Fruit fly (Drosophila melanogaster): ENCODE measurements around the gene CG2116.
A peak's percentile ranks its signal among the peaks of the same experiment; 100 is the strongest.

CG2116 gene

dm6 chrX:8126149-8126548 lies 3.5 kb upstream of the CG2116 start (continued):
- TF ChIP-seq CG11695 (GFP tag; IDR thresholded peaks at IDR 0.05) (no peak), Sox100B (GFP tag; optimal IDR thresholded peaks at IDR 0.05) (peak; percentile 57), CG12942 (GFP tag; optimal IDR thresholded peaks at IDR 0.05) (no peak), CG6791 (GFP tag; IDR thresholded peaks at IDR 0.05; ENCODE audit: partially characterized antibody) (no peak), CG11504 (tag; optimal IDR thresholded peaks at IDR 0.05) (peak; percentile 77), Hmx (GFP tag; optimal IDR thresholded peaks at IDR 0.05) (no peak), Dip2 (GFP tag; IDR thresholded peaks at IDR 0.05) (no peak), maf-S (GFP tag; optimal IDR thresholded peaks at IDR 0.05) (peak; percentile 6), peb (GFP tag; IDR thresholded peaks at IDR 0.05) (0 out of 2 replicates have a peak, but pooled peaks have one; percentile 25), CG11247 (GFP tag; IDR thresholded peaks at IDR 0.05) (no peak), ewg (GFP tag; optimal IDR thresholded peaks at IDR 0.05) (peak; percentile 67), kah (GFP tag; optimal IDR thresholded peaks at IDR 0.05) (no peak), CG10959 (GFP tag; IDR thresholded peaks at IDR 0.05) (peak; percentile 45; the same call in 1 of the 2 replicates), CG6813 (GFP tag; optimal IDR thresholded peaks at IDR 0.05) (peak; percentile 43), onecut (GFP tag; IDR thresholded peaks at IDR 0.05) (0 out of 2 replicates have a peak, but pooled peaks have one; percentile 14), NC2β (GFP tag; optimal IDR thresholded peaks at IDR 0.05) (peak; percentile 46), tna (GFP tag; IDR thresholded peaks at IDR 0.05; ENCODE audit: partially characterized antibody) (no peak), bcd (GFP tag; optimal IDR thresholded peaks at IDR 0.05) (peak; percentile 18), abd-A (tag; optimal IDR thresholded peaks at IDR 0.05) (no peak), gce (GFP tag; IDR thresholded peaks at IDR 0.05) (peak; percentile 61; the same call in 1 of the 3 replicates), CG8359 (GFP tag; optimal IDR thresholded peaks at IDR 0.05; ENCODE audit: borderline replicate concordance) (no peak), bigmax (GFP tag; optimal IDR thresholded peaks at IDR 0.05) (no peak), CG10654 (GFP tag; optimal IDR thresholded peaks at IDR 0.05) (peak; percentile 30), HLH4C (GFP tag; IDR thresholded peaks at IDR 0.05; ENCODE audit: partially characterized antibody) (no peak), Bteb2 (GFP tag; optimal IDR thresholded peaks at IDR 0.05) (no peak), run (tag; optimal IDR thresholded peaks at IDR 0.05) (no peak), CG32767 (GFP tag; IDR thresholded peaks at IDR 0.05) (no peak), eve (GFP tag; optimal IDR thresholded peaks at IDR 0.05) (no peak), zfh2 (GFP tag; optimal IDR thresholded peaks at IDR 0.05) (no peak), Awh (GFP tag; IDR thresholded peaks at IDR 0.05) (peak; percentile 76), Drgx (GFP tag; IDR thresholded peaks at IDR 0.05) (no peak), CG18476 (GFP tag; optimal IDR thresholded peaks at IDR 0.05) (peak; percentile 57), Hr3 (GFP tag; optimal IDR thresholded peaks at IDR 0.05) (peak; percentile 52), Xbp1 (GFP tag; optimal IDR thresholded peaks at IDR 0.05) (peak; percentile 64), aop (GFP tag; IDR thresholded peaks at IDR 0.05) (no peak), wek (GFP tag; optimal IDR thresholded peaks at IDR 0.05) (no peak), bsh (GFP tag; optimal IDR thresholded peaks at IDR 0.05) (peak in 1 of 2 experiments; percentile 88), CG3726 (GFP tag; IDR thresholded peaks at IDR 0.05) (peak; percentile 54; the same call in 1 of the 3 replicates), inv (GFP tag; IDR thresholded peaks at IDR 0.05; ENCODE audit: partially characterized antibody) (no peak), CG17359 (tag; optimal IDR thresholded peaks at IDR 0.05) (peak; percentile 81), CG13624 (GFP tag; optimal IDR thresholded peaks at IDR 0.05) (no peak), CG3065 (GFP tag; optimal IDR thresholded peaks at IDR 0.05) (no peak), CG10565 (GFP tag; optimal IDR thresholded peaks at IDR 0.05) (no peak), Tbp (GFP tag; optimal IDR thresholded peaks at IDR 0.05) (no peak), HLH3B (GFP tag; IDR thresholded peaks at IDR 0.05) (peak; percentile 74), CG8765 (GFP tag; IDR thresholded peaks at IDR 0.05) (no peak), CG5180 (GFP tag; optimal IDR thresholded peaks at IDR 0.05) (peak; percentile 21), CG13287 (GFP tag; IDR thresholded peaks at IDR 0.05; ENCODE audit: partially characterized antibody) (no peak), danr (GFP tag; IDR thresholded peaks at IDR 0.05) (no peak), chinmo (GFP tag; IDR thresholded peaks at IDR 0.05; ENCODE audit: partially characterized antibody) (no peak), CG1233 (GFP tag; optimal IDR thresholded peaks at IDR 0.05) (peak; percentile 19)
